Worm (Caenorhabditis elegans): ENCODE results near the gene lys-3.

ce11 chrV:10320101-10320761 lies 36.9 kb upstream of the lys-3 start, which contains the start of the genes gna-1 and B0024.13:
- no peak for TF ChIP-seq elt-1 (tag; optimal IDR thresholded peaks at IDR 0.05; ENCODE audit: borderline replicate concordance, insufficient read depth)
- no peak for TF ChIP-seq snpc-4 (tag; optimal IDR thresholded peaks at IDR 0.05)
- TF ChIP-seq elt-3 (tag; optimal IDR thresholded peaks at IDR 0.05) = no peak
- TF ChIP-seq unc-39 (tag; optimal IDR thresholded peaks at IDR 0.05) = no peak
